Fruit fly (Drosophila melanogaster) whole organism, embryonic: ENCODE results near the gene CG43332.

Experiments used
- Atf6 ChIP-seq: fragments of 200-800 bp; sonication (Bioruptor generic); IDR thresholded peaks from 2 replicates; pipeline ENCODE4 v1.3.6; 2022; ENCODE audit warnings: missing biosample characterization, missing genetic modification characterization
- BEAF-32 ChIP-seq: fragments of 200-800 bp; sonication (Bioruptor generic); optimal IDR thresholded peaks from 3 replicates; lab custom pipeline; 2017; ENCODE audit warnings: missing biosample characterization, missing genetic modification characterization, mild to moderate bottlenecking, moderate library complexity, missing genetic modification reagents
- BtbVII ChIP-seq: fragments of 200-800 bp; sonication (Bioruptor generic); optimal IDR thresholded peaks from 3 replicates; lab custom pipeline; 2017; ENCODE audit warnings: missing biosample characterization, mild to moderate bottlenecking, missing genetic modification characterization
- CG10267 ChIP-seq: fragments of 200-800 bp; sonication (Bioruptor generic); optimal IDR thresholded peaks from 2 replicates; lab custom pipeline; 2018; ENCODE audit warnings: missing biosample characterization, mild to moderate bottlenecking, missing genetic modification characterization, moderate library complexity
- CG11398 ChIP-seq: fragments of 200-800 bp; sonication (Bioruptor generic); optimal IDR thresholded peaks from 2 replicates; lab custom pipeline; 2016; ENCODE audit warnings: missing biosample characterization, missing genetic modification characterization
- CG12942 ChIP-seq: fragments of 200-800 bp; sonication (Bioruptor generic); optimal IDR thresholded peaks from 3 replicates; lab custom pipeline; 2016; ENCODE audit warnings: missing biosample characterization, missing genetic modification characterization
- CG15479 ChIP-seq: fragments of 200-800 bp; sonication (Bioruptor generic); optimal IDR thresholded peaks from 3 replicates; lab custom pipeline; 2019; ENCODE audit warnings: missing biosample characterization, mild to moderate bottlenecking, missing genetic modification characterization, moderate library complexity
- CG17186 ChIP-seq: fragments of 200-800 bp; sonication (Bioruptor generic); optimal IDR thresholded peaks from 3 replicates; lab custom pipeline; 2017; ENCODE audit warnings: missing biosample characterization, missing genetic modification reagents, missing genetic modification characterization
- CG17359 ChIP-seq: fragments of 200-800 bp; sonication (Bioruptor generic); optimal IDR thresholded peaks from 3 replicates; lab custom pipeline; 2018; ENCODE audit warnings: missing biosample characterization, mild to moderate bottlenecking, missing genetic modification characterization, moderate library complexity
- CG18011 ChIP-seq: fragments of 200-800 bp; sonication (Bioruptor generic); optimal IDR thresholded peaks from 2 replicates; lab custom pipeline; 2017; ENCODE audit warnings: missing biosample characterization, missing genetic modification characterization, mild to moderate bottlenecking, moderate library complexity, missing genotype
- CG2129 ChIP-seq: fragments of 200-800 bp; sonication (Bioruptor generic); IDR thresholded peaks from 2 replicates; pipeline ENCODE4 v1.3.6; 2022; ENCODE audit warnings: missing biosample characterization, missing genetic modification characterization; ENCODE audit not compliant: partially characterized antibody
- CG2199 ChIP-seq: fragments of 200-800 bp; sonication (Bioruptor generic); IDR thresholded peaks from 3 replicates; pipeline ENCODE4 v1.3.6; 2022; ENCODE audit warnings: missing biosample characterization, missing genetic modification characterization
- CG30403 ChIP-seq: fragments of 200-800 bp; sonication (Bioruptor generic); optimal IDR thresholded peaks from 3 replicates; lab custom pipeline; 2016; ENCODE audit warnings: missing biosample characterization, missing genetic modification characterization
- CG3281 ChIP-seq: fragments of 200-800 bp; sonication (Bioruptor generic); optimal IDR thresholded peaks from 3 replicates; lab custom pipeline; 2017; ENCODE audit warnings: missing biosample characterization, mild to moderate bottlenecking, missing genetic modification characterization
- CG42726 ChIP-seq: fragments of 200-800 bp; sonication (Bioruptor generic); IDR thresholded peaks from 2 replicates; pipeline ENCODE4 v1.3.6; 2022; ENCODE audit warnings: missing biosample characterization, missing genetic modification characterization; ENCODE audit not compliant: partially characterized antibody
- CG4282 ChIP-seq: fragments of 200-800 bp; sonication (Bioruptor generic); optimal IDR thresholded peaks from 2 replicates; lab custom pipeline; 2016; ENCODE audit warnings: missing biosample characterization, missing genetic modification characterization
- CG4854 ChIP-seq: fragments of 200-800 bp; sonication (Bioruptor generic); optimal IDR thresholded peaks from 2 replicates; lab custom pipeline; 2016; ENCODE audit warnings: missing biosample characterization, missing genetic modification characterization, inconsistent platforms
- CG6272 ChIP-seq: fragments of 200-800 bp; sonication (Bioruptor generic); IDR thresholded peaks from 2 replicates; pipeline ENCODE4 v1.3.6; 2022; ENCODE audit warnings: missing biosample characterization, missing genetic modification characterization
- CG6654 ChIP-seq: fragments of 200-800 bp; sonication (Bioruptor generic); optimal IDR thresholded peaks from 2 replicates; lab custom pipeline; 2017; ENCODE audit warnings: missing biosample characterization, mild to moderate bottlenecking, missing genetic modification characterization
- CG6689 ChIP-seq: fragments of 200-800 bp; sonication (Bioruptor generic); IDR thresholded peaks from 2 replicates; pipeline ENCODE4 v1.3.6; 2022; ENCODE audit warnings: missing biosample characterization, missing genetic modification characterization
- CG8359 ChIP-seq: fragments of 200-800 bp; sonication (Bioruptor generic); optimal IDR thresholded peaks from 2 replicates; lab custom pipeline; 2017; ENCODE audit warnings: missing biosample characterization, mild to moderate bottlenecking, missing genetic modification characterization, borderline replicate concordance
- CoRest ChIP-seq: fragments of 200-800 bp; sonication (Bioruptor generic); optimal IDR thresholded peaks from 3 replicates; lab custom pipeline; 2018; ENCODE audit warnings: missing biosample characterization, mild to moderate bottlenecking, missing genetic modification characterization, moderate library complexity
- D ChIP-seq, 2 experiments: fragments of 200-800 bp in 1 of 2; fragments of >200 bp in 1 of 2; sonication (Bioruptor generic) in 1 of 2; optimal IDR thresholded peaks; 2 replicates in 1 of 2; 3 replicates in 1 of 2; lab custom pipeline; 2017; ENCODE audit warnings: mild to moderate bottlenecking in 1 of 2, missing biosample characterization in 1 of 2, missing genetic modification characterization in 1 of 2, missing genetic modification reagents in 1 of 2
- Dip3 ChIP-seq: fragments of 200-800 bp; sonication (Bioruptor generic); optimal IDR thresholded peaks from 3 replicates; lab custom pipeline; 2016; ENCODE audit warnings: missing biosample characterization, missing genetic modification characterization
- HLH54F ChIP-seq: fragments of 200-800 bp; sonication (Bioruptor generic); optimal IDR thresholded peaks from 3 replicates; lab custom pipeline; 2016; ENCODE audit warnings: missing biosample characterization, missing genetic modification characterization
- Kr ChIP-seq: fragments of 200-800 bp; sonication (Bioruptor generic); optimal IDR thresholded peaks from 2 replicates; lab custom pipeline; 2017; ENCODE audit warnings: missing biosample characterization, mild to moderate bottlenecking, missing genetic modification characterization
- Lpt ChIP-seq: fragments of >200 bp; optimal IDR thresholded peaks from 2 replicates; lab custom pipeline; 2018; ENCODE audit warnings: missing biosample characterization, missing genetic modification characterization
- Mrtf ChIP-seq: fragments of 200-800 bp; sonication (Bioruptor generic); IDR thresholded peaks from 3 replicates; pipeline ENCODE4 v1.3.6; 2022; ENCODE audit warnings: missing biosample characterization, missing genetic modification characterization
- Sry-β ChIP-seq: fragments of 200-800 bp; sonication (Bioruptor generic); optimal IDR thresholded peaks from 2 replicates; lab custom pipeline; 2018; ENCODE audit warnings: missing biosample characterization, mild to moderate bottlenecking, missing genetic modification characterization, moderate library complexity
- Tbp ChIP-seq: fragments of >200 bp; optimal IDR thresholded peaks from 2 replicates; lab custom pipeline; 2018; ENCODE audit warnings: missing biosample characterization, missing genetic modification characterization
- dati ChIP-seq: fragments of 200-800 bp; sonication (Bioruptor generic); IDR thresholded peaks from 2 replicates; pipeline ENCODE4 v1.3.6; 2022; ENCODE audit warnings: missing biosample characterization, missing genetic modification characterization
- ems ChIP-seq: fragments of 200-800 bp; sonication (Bioruptor generic); optimal IDR thresholded peaks from 3 replicates; lab custom pipeline; 2016; ENCODE audit warnings: missing biosample characterization, missing genetic modification characterization
- fd3F ChIP-seq: fragments of 200-800 bp; sonication (Bioruptor generic); optimal IDR thresholded peaks from 2 replicates; lab custom pipeline; 2018; ENCODE audit warnings: missing biosample characterization, mild to moderate bottlenecking, missing genetic modification characterization, moderate library complexity
- fd64A ChIP-seq: fragments of 200-800 bp; sonication (Bioruptor generic); optimal IDR thresholded peaks from 3 replicates; lab custom pipeline; 2018; ENCODE audit warnings: missing biosample characterization, mild to moderate bottlenecking, missing genetic modification characterization
- gro ChIP-seq: fragments of 200-800 bp; sonication (Bioruptor generic); optimal IDR thresholded peaks from 2 replicates; lab custom pipeline; 2016; ENCODE audit warnings: missing biosample characterization, missing genetic modification characterization
- gsb-n ChIP-seq: fragments of 200-800 bp; sonication (Bioruptor generic); optimal IDR thresholded peaks from 3 replicates; lab custom pipeline; 2018; ENCODE audit warnings: missing biosample characterization, mild to moderate bottlenecking, missing genetic modification characterization
- her ChIP-seq: fragments of 200-800 bp; sonication (Bioruptor generic); optimal IDR thresholded peaks from 2 replicates; lab custom pipeline; 2016; ENCODE audit warnings: missing biosample characterization, missing genetic modification characterization
- inv ChIP-seq: fragments of 200-800 bp; sonication (Bioruptor generic); IDR thresholded peaks from 2 replicates; pipeline ENCODE4 v1.3.6; 2022; ENCODE audit warnings: missing biosample characterization, missing genetic modification characterization; ENCODE audit not compliant: partially characterized antibody
- jigr1 ChIP-seq: fragments of 200-800 bp; sonication (Bioruptor generic); IDR thresholded peaks from 3 replicates; pipeline ENCODE4 v1.3.6; 2022; ENCODE audit warnings: missing biosample characterization, missing genetic modification characterization
- jing ChIP-seq: fragments of 200-800 bp; sonication (Bioruptor generic); optimal IDR thresholded peaks from 2 replicates; lab custom pipeline; 2018; ENCODE audit warnings: missing biosample characterization, mild to moderate bottlenecking, missing genetic modification characterization
- lilli ChIP-seq: fragments of 200-800 bp; sonication (Bioruptor generic); optimal IDR thresholded peaks from 3 replicates; lab custom pipeline; 2016; ENCODE audit warnings: missing biosample characterization, missing genetic modification characterization
- nau ChIP-seq: fragments of 200-800 bp; sonication (Bioruptor generic); optimal IDR thresholded peaks from 3 replicates; lab custom pipeline; 2017; ENCODE audit warnings: missing biosample characterization, mild to moderate bottlenecking, missing genetic modification characterization, missing genetic modification reagents
- org-1 ChIP-seq: fragments of 200-800 bp; sonication (Bioruptor generic); optimal IDR thresholded peaks from 2 replicates; lab custom pipeline; 2017; ENCODE audit warnings: missing biosample characterization, missing genetic modification characterization
- otp ChIP-seq: fragments of 200-800 bp; sonication (Bioruptor generic); IDR thresholded peaks from 3 replicates; pipeline ENCODE4, ENCODE4 v1.3.6; 2022; ENCODE audit warnings: missing biosample characterization, missing genetic modification characterization
- pzg ChIP-seq: fragments of 200-800 bp; sonication (Bioruptor generic); optimal IDR thresholded peaks from 3 replicates; lab custom pipeline; 2018; ENCODE audit warnings: missing biosample characterization, mild to moderate bottlenecking, missing genetic modification characterization, moderate library complexity
- repo ChIP-seq: fragments of 200-800 bp; sonication (Bioruptor generic); optimal IDR thresholded peaks from 2 replicates; lab custom pipeline; 2016; ENCODE audit warnings: missing biosample characterization, missing genetic modification characterization
- sima ChIP-seq: fragments of 200-800 bp; sonication (Bioruptor generic); optimal IDR thresholded peaks from 2 replicates; lab custom pipeline; 2016; ENCODE audit warnings: missing biosample characterization, missing genetic modification characterization
- tap ChIP-seq: fragments of 200-800 bp; optimal IDR thresholded peaks from 3 replicates; lab custom pipeline; 2019; ENCODE audit warnings: missing biosample characterization, mild to moderate bottlenecking, missing genetic modification characterization, moderate library complexity
- wor ChIP-seq: fragments of 200-800 bp; sonication (Bioruptor generic); IDR thresholded peaks from 2 replicates; pipeline ENCODE4 v1.3.6; 2022; ENCODE audit warnings: missing biosample characterization, missing genetic modification characterization

The CG43332 gene

DNA sequence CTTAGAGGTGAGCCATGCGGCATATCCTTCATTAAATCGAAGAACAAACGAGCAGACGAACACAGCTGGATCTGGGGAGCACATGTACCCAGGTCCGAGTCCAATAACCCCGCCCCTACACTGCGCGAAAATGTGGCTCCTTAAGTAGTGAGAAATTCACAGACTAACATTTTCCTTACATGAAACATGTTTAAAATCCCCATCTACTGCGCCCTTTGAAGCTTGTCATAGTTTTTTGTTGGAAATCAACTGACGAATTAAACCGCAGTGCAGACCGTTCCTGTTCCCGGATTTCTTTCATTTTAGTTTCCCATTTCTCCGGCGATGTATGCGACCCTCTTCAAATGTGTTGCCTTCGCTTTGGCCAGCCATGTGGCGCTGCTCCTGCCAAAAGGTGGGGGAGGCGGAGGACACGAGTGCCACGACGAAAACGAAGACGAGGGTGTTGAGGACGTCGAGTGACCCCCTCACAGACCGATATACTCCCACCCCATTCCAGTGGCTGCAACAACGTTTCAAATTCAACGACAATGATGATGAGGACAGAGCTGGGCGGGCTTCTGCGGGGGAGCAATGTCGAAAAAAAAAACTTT is 40.2 kb downstream of the CG43332 start (continued):
- no peak for TF ChIP-seq CG42726
- TF ChIP-seq CG2199 (GFP tag; lab: Robert Waterston, UW) = no peak
- 0 out of 3 replicates have a peak, but pooled peaks have one; percentile 22 for TF ChIP-seq jigr1 (GFP tag; lab: Robert Waterston, UW)
- no peak for TF ChIP-seq CG12942
- TF ChIP-seq HLH54F = peak; percentile 40
- TF ChIP-seq tap (tag; lab: Kevin White, UChicago) = peak; percentile 67
- peak; percentile 68 for TF ChIP-seq CG3281
- no peak for TF ChIP-seq CG17186 (GFP tag; lab: Kevin White, UChicago)
- TF ChIP-seq jing (GFP tag; lab: Kevin White, UChicago) = no peak
- no peak for TF ChIP-seq Lpt (GFP tag; lab: Kevin White, UChicago)
- TF ChIP-seq org-1 (GFP tag; lab: Kevin White, UChicago) = peak; percentile 45
- peak; percentile 79 for TF ChIP-seq CG17359
- TF ChIP-seq CG10267 = peak; percentile 49
- TF ChIP-seq CG2129 (GFP tag; lab: Robert Waterston, UW) = no peak
- 0 out of 2 replicates have a peak, but pooled peaks have one; percentile 32 for TF ChIP-seq dati
- TF ChIP-seq CG15479 (GFP tag; lab: Kevin White, UChicago) = no peak
- TF ChIP-seq fd3F (GFP tag; lab: Kevin White, UChicago) = peak; percentile 28
- TF ChIP-seq lilli = peak; percentile 47
- TF ChIP-seq wor = peak; percentile 45; the same call in 1 of the 2 replicates
- TF ChIP-seq CG18011 (GFP tag; lab: Kevin White, UChicago) = no peak
- TF ChIP-seq CG6272 = peak; percentile 53; the same call in 1 of the 2 replicates
- TF ChIP-seq ems (GFP tag; lab: Kevin White, UChicago) = peak; percentile 51
- no peak for TF ChIP-seq Tbp
- peak; percentile 42 for TF ChIP-seq CG30403
- TF ChIP-seq BtbVII (GFP tag; lab: Kevin White, UChicago) = peak; percentile 56
- TF ChIP-seq CG4282 = no peak
- peak; percentile 6 for TF ChIP-seq her
- TF ChIP-seq pzg (GFP tag; lab: Kevin White, UChicago) = no peak
- no peak for TF ChIP-seq inv (GFP tag; lab: Robert Waterston, UW)
- no peak for TF ChIP-seq CG4854
- no peak for TF ChIP-seq Kr (GFP tag; lab: Kevin White, UChicago)
- no peak for TF ChIP-seq gsb-n (tag; lab: Kevin White, UChicago)
- peak; percentile 1 for TF ChIP-seq CG8359 (GFP tag; lab: Kevin White, UChicago)
- peak; percentile 70 for TF ChIP-seq Mrtf (GFP tag; lab: Robert Waterston, UW)
- TF ChIP-seq Atf6 (GFP tag; lab: Robert Waterston, UW) = peak; percentile 49; the same call in 1 of the 2 replicates
- peak; percentile 28 for TF ChIP-seq repo (GFP tag; lab: Kevin White, UChicago)
- TF ChIP-seq CG11398 (GFP tag; lab: Kevin White, UChicago) = no peak
- peak; percentile 67 for TF ChIP-seq CG6689 (GFP tag; lab: Robert Waterston, UW)
- peak; percentile 10 for TF ChIP-seq gro (GFP tag; lab: Kevin White, UChicago)
- TF ChIP-seq CoRest = peak; percentile 52
- TF ChIP-seq Dip3 = no peak
- TF ChIP-seq sima (GFP tag; lab: Kevin White, UChicago) = no peak
- TF ChIP-seq nau (GFP tag; lab: Kevin White, UChicago) = peak; percentile 30
- TF ChIP-seq fd64A (GFP tag; lab: Kevin White, UChicago) = peak; percentile 64
- peak; percentile 13 for TF ChIP-seq CG6654 (GFP tag; lab: Kevin White, UChicago)
- TF ChIP-seq Sry-β (GFP tag; lab: Kevin White, UChicago) = no peak
- no peak for TF ChIP-seq D (optimal IDR thresholded peaks at IDR 0.05; lab: Kevin White, UChicago)
- peak; percentile 66 for TF ChIP-seq D (GFP tag; optimal IDR thresholded peaks at IDR 0.05; lab: Kevin White, UChicago)
- TF ChIP-seq BEAF-32 (GFP tag; lab: Kevin White, UChicago) = no peak
- TF ChIP-seq otp (GFP tag; lab: Robert Waterston, UW) = 0 out of 3 replicates have a peak, but pooled peaks have one; percentile 45
